Worm (Caenorhabditis elegans) whole organism, L1 larva: ENCODE data around the gene F25D1.3.
A peak's percentile ranks its signal among the peaks of the same experiment; 100 is the strongest.

Source experiments
- C04F5.9 ChIP-seq: sonication (generic microtip); optimal IDR thresholded peaks from 2 replicates; lab custom pipeline; 2016; ENCODE audit warnings: missing genetic modification characterization, missing compliant biosample characterization
- C34B4.2 ChIP-seq: sonication (generic microtip); optimal IDR thresholded peaks from 2 replicates; lab custom pipeline; 2017; ENCODE audit warnings: mild to moderate bottlenecking, missing genetic modification characterization, missing compliant biosample characterization
- F16B12.6 ChIP-seq: fragments of 150-350 bp; optimal IDR thresholded peaks from 2 replicates; lab custom pipeline; 2014; ENCODE audit warnings: missing biosample characterization, missing genetic modification characterization
- aha-1 ChIP-seq: fragments of 150-350 bp; optimal IDR thresholded peaks from 2 replicates; lab custom pipeline; 2014; ENCODE audit warnings: missing biosample characterization, missing genetic modification characterization
- ceh-63 ChIP-seq: fragments of 200-800 bp; sonication (Bioruptor generic); optimal IDR thresholded peaks from 2 replicates; lab custom pipeline; 2018; ENCODE audit warnings: mild to moderate bottlenecking, missing genetic modification characterization, missing compliant biosample characterization
- ceh-8 ChIP-seq: fragments of 200-800 bp; sonication (Bioruptor generic); optimal IDR thresholded peaks from 2 replicates; lab custom pipeline; 2018; ENCODE audit warnings: mild to moderate bottlenecking, missing genetic modification characterization, moderate library complexity, missing compliant biosample characterization
- ces-1 ChIP-seq: fragments of 150-350 bp; optimal IDR thresholded peaks from 2 replicates; lab custom pipeline; 2014; ENCODE audit warnings: missing biosample characterization, missing genetic modification reagents, missing genetic modification characterization
- dpl-1 ChIP-seq, 3 experiments: fragments of 150-350 bp in 2 of 3; sonication (generic microtip) in 1 of 3; optimal IDR thresholded peaks; 2 replicates each; lab custom pipeline; 2014 to 2017; ENCODE audit warnings: missing biosample characterization in 3 of 3, missing genetic modification characterization in 3 of 3, missing genetic modification reagents in 3 of 3
- dsc-1 ChIP-seq: sonication (generic microtip); optimal IDR thresholded peaks from 2 replicates; lab custom pipeline; 2016; ENCODE audit warnings: mild to moderate bottlenecking, missing genetic modification characterization, missing compliant biosample characterization
- efl-1 ChIP-seq, 4 experiments: fragments of 150-350 bp; optimal IDR thresholded peaks in 3 of 4; peaks in 1 of 4; 1 replicate in 1 of 4; 2 replicates in 3 of 4; lab custom pipeline; 2014; ENCODE audit warnings: missing biosample characterization in 2 of 4, missing genetic modification characterization in 2 of 4, missing genetic modification reagents in 2 of 4
- efl-3 ChIP-seq: fragments of 200-800 bp; sonication (Bioruptor generic); optimal IDR thresholded peaks from 2 replicates; lab custom pipeline; 2018; ENCODE audit warnings: mild to moderate bottlenecking, missing genetic modification characterization, missing compliant biosample characterization
- egl-13 ChIP-seq: sonication (generic microtip); optimal IDR thresholded peaks from 2 replicates; lab custom pipeline; 2016; ENCODE audit warnings: missing genotype, missing genetic modification reagents, missing genetic modification characterization, missing compliant biosample characterization
- elt-2 ChIP-seq: sonication (generic microtip); optimal IDR thresholded peaks from 2 replicates; lab custom pipeline; 2016; ENCODE audit warnings: missing genetic modification characterization, mild to moderate bottlenecking, inconsistent platforms, missing compliant biosample characterization, missing genetic modification reagents
- elt-3 ChIP-seq, 6 experiments: fragments of 150-350 bp in 1 of 6; sonication (generic microtip); optimal IDR thresholded peaks; 2 replicates each; lab custom pipeline; 2017 to 2018; ENCODE audit warnings: missing biosample characterization in 6 of 6, missing genetic modification characterization in 6 of 6, inconsistent platforms in 1 of 6
- ets-5 ChIP-seq: fragments of 200-800 bp; sonication (Bioruptor generic); IDR thresholded peaks from 2 replicates; pipeline ENCODE4 v1.3.6; 2022; ENCODE audit warnings: missing genetic modification characterization, missing compliant biosample characterization
- fkh-10 ChIP-seq: sonication (generic microtip); optimal IDR thresholded peaks from 2 replicates; lab custom pipeline; 2017; ENCODE audit warnings: missing biosample characterization, missing genetic modification reagents, missing genetic modification characterization
- fkh-8 ChIP-seq: sonication (generic microtip); optimal IDR thresholded peaks from 2 replicates; lab custom pipeline; 2016; ENCODE audit warnings: mild to moderate bottlenecking, missing genetic modification characterization, missing compliant biosample characterization
- fos-1 ChIP-seq: fragments of 150-350 bp; optimal IDR thresholded peaks from 2 replicates; lab custom pipeline; 2014; ENCODE audit warnings: missing biosample characterization, missing genetic modification characterization
- grh-1 ChIP-seq: fragments of 200-800 bp; sonication (Bioruptor generic); IDR thresholded peaks from 2 replicates; pipeline ENCODE4 v1.3.6; 2022; ENCODE audit warnings: missing genetic modification reagents, missing genetic modification characterization, missing compliant biosample characterization
- hlh-17 ChIP-seq: fragments of 200-800 bp; sonication (Bioruptor generic); optimal IDR thresholded peaks from 2 replicates; lab custom pipeline; 2018; ENCODE audit warnings: missing genetic modification characterization, mild to moderate bottlenecking, missing compliant biosample characterization, moderate library complexity, borderline replicate concordance
- hpl-2 ChIP-seq: fragments of 150-350 bp; optimal IDR thresholded peaks from 2 replicates; lab custom pipeline; 2014; ENCODE audit warnings: missing biosample characterization, missing genetic modification reagents, missing genetic modification characterization
- irx-1 ChIP-seq: sonication (generic microtip); optimal IDR thresholded peaks from 2 replicates; lab custom pipeline; 2016; ENCODE audit warnings: missing genetic modification characterization, missing compliant biosample characterization
- lin-13 ChIP-seq: fragments of 150-350 bp; optimal IDR thresholded peaks from 2 replicates; lab custom pipeline; 2014; ENCODE audit warnings: missing biosample characterization, missing genetic modification reagents, missing genetic modification characterization
- lin-14 ChIP-seq: fragments of 200-800 bp; sonication (Bioruptor generic); optimal IDR thresholded peaks from 2 replicates; lab custom pipeline; 2018; ENCODE audit warnings: mild to moderate bottlenecking, missing genetic modification characterization, moderate library complexity, missing compliant biosample characterization
- lin-15B ChIP-seq: fragments of 150-350 bp; sonication (generic microtip); optimal IDR thresholded peaks from 3 replicates; lab custom pipeline; 2014; ENCODE audit warnings: missing biosample characterization, missing genetic modification characterization
- lin-35 ChIP-seq, 2 experiments: fragments of 150-350 bp; optimal IDR thresholded peaks; 2 replicates each; lab custom pipeline; 2014; ENCODE audit warnings: missing biosample characterization in 2 of 2, missing genetic modification characterization in 2 of 2, missing genetic modification reagents in 2 of 2
- lsy-2 ChIP-seq, 2 experiments: fragments of 150-350 bp; optimal IDR thresholded peaks; 2 replicates each; lab custom pipeline; 2014; ENCODE audit warnings: missing biosample characterization in 2 of 2, missing genetic modification characterization in 2 of 2
- mab-9 ChIP-seq: fragments of 200-800 bp; sonication (Bioruptor generic); IDR thresholded peaks from 2 replicates; pipeline ENCODE4 v1.3.6; 2022; ENCODE audit warnings: missing genetic modification reagents, missing genetic modification characterization, missing compliant biosample characterization
- mdl-1 ChIP-seq, 2 experiments: fragments of 150-350 bp; optimal IDR thresholded peaks; 2 replicates each; lab custom pipeline; 2014 to 2017; ENCODE audit warnings: missing biosample characterization in 2 of 2, missing genetic modification characterization in 2 of 2, inconsistent platforms in 1 of 2
- mef-2 ChIP-seq: fragments of 150-350 bp; optimal IDR thresholded peaks from 2 replicates; lab custom pipeline; 2014; ENCODE audit warnings: missing biosample characterization, missing genetic modification characterization
- mep-1 ChIP-seq: fragments of 150-350 bp; optimal IDR thresholded peaks from 2 replicates; lab custom pipeline; 2014; ENCODE audit warnings: missing biosample characterization, missing genetic modification characterization
- nhr-12 ChIP-seq: sonication (generic microtip); optimal IDR thresholded peaks from 2 replicates; lab custom pipeline; 2017; ENCODE audit warnings: missing biosample characterization, missing genetic modification characterization
- nhr-19 ChIP-seq: fragments of 200-800 bp; sonication (Bioruptor generic); conservative IDR thresholded peaks from 2 replicates; pipeline ENCODE4 v1.3.6; 2022; ENCODE audit warnings: missing genetic modification characterization, missing compliant biosample characterization
- nhr-20 ChIP-seq: sonication (generic microtip); optimal IDR thresholded peaks from 2 replicates; lab custom pipeline; 2016; ENCODE audit warnings: mild to moderate bottlenecking, missing genetic modification characterization, missing compliant biosample characterization
- nhr-237 ChIP-seq: fragments of 150-350 bp; optimal IDR thresholded peaks from 2 replicates; lab custom pipeline; 2014; ENCODE audit warnings: missing biosample characterization, missing genetic modification characterization
- nhr-28 ChIP-seq: fragments of 150-350 bp; optimal IDR thresholded peaks from 2 replicates; lab custom pipeline; 2014; ENCODE audit warnings: missing biosample characterization, missing genetic modification characterization
- nhr-77 ChIP-seq: fragments of 150-350 bp; optimal IDR thresholded peaks from 2 replicates; lab custom pipeline; 2014; ENCODE audit warnings: missing biosample characterization, missing genetic modification characterization
- nhr-85 ChIP-seq: sonication (generic microtip); peaks from one replicate; lab custom pipeline; 2016; ENCODE audit warnings: missing genetic modification characterization, inconsistent platforms, missing compliant biosample characterization
- pag-3 ChIP-seq: sonication (generic microtip); optimal IDR thresholded peaks from 2 replicates; lab custom pipeline; 2017; ENCODE audit warnings: missing genetic modification characterization, mild to moderate bottlenecking, missing compliant biosample characterization, antibody characterized with exemption, borderline replicate concordance; ENCODE audit not compliant: insufficient read depth
- pax-3 ChIP-seq: fragments of 200-800 bp; sonication (Bioruptor generic); optimal IDR thresholded peaks from 2 replicates; lab custom pipeline; 2018; ENCODE audit warnings: mild to moderate bottlenecking, missing genetic modification characterization, moderate library complexity, missing compliant biosample characterization
- skn-1 ChIP-seq: fragments of 150-350 bp; optimal IDR thresholded peaks from 2 replicates; lab custom pipeline; 2014; ENCODE audit warnings: missing biosample characterization, missing genetic modification characterization
- snu-23 ChIP-seq: sonication (generic microtip); optimal IDR thresholded peaks from 2 replicates; lab custom pipeline; 2016; ENCODE audit warnings: missing genetic modification characterization, missing compliant biosample characterization
- sox-4 ChIP-seq: sonication (generic microtip); optimal IDR thresholded peaks from 2 replicates; lab custom pipeline; 2016; ENCODE audit warnings: missing genetic modification characterization, missing compliant biosample characterization
- sptf-1 ChIP-seq: fragments of 150-350 bp; optimal IDR thresholded peaks from 2 replicates; lab custom pipeline; 2014; ENCODE audit warnings: missing biosample characterization, missing genetic modification characterization
- sup-37 ChIP-seq: fragments of 200-800 bp; sonication (Bioruptor generic); optimal IDR thresholded peaks from 2 replicates; lab custom pipeline; 2018; ENCODE audit warnings: mild to moderate bottlenecking, missing genetic modification characterization, missing compliant biosample characterization
- swsn-7 ChIP-seq: sonication (generic microtip); optimal IDR thresholded peaks from 2 replicates; lab custom pipeline; 2016; ENCODE audit warnings: missing genetic modification characterization, missing compliant biosample characterization
- tbx-2 ChIP-seq: sonication (generic microtip); optimal IDR thresholded peaks from 2 replicates; lab custom pipeline; 2016; ENCODE audit warnings: missing genetic modification characterization, missing compliant biosample characterization
- unc-130 ChIP-seq: fragments of 150-350 bp; optimal IDR thresholded peaks from 2 replicates; lab custom pipeline; 2017; ENCODE audit warnings: missing biosample characterization, missing genetic modification characterization, inconsistent platforms
- unc-98 ChIP-seq: fragments of 200-800 bp; sonication (Bioruptor generic); IDR thresholded peaks from 2 replicates; pipeline ENCODE4 v1.3.6; 2022; ENCODE audit warnings: missing genetic modification characterization, missing compliant biosample characterization
- vab-15 ChIP-seq: sonication (generic microtip); optimal IDR thresholded peaks from 2 replicates; lab custom pipeline; 2017; ENCODE audit warnings: missing genotype, mild to moderate bottlenecking, missing genetic modification characterization, missing compliant biosample characterization
- xbp-1 ChIP-seq: sonication (generic microtip); optimal IDR thresholded peaks from 2 replicates; lab custom pipeline; 2016; ENCODE audit warnings: missing genetic modification characterization, missing compliant biosample characterization
- zag-1 ChIP-seq: fragments of 150-350 bp; optimal IDR thresholded peaks from 2 replicates; lab custom pipeline; 2014; ENCODE audit warnings: missing biosample characterization, missing genetic modification characterization
- ztf-4 ChIP-seq: fragments of 150-350 bp; optimal IDR thresholded peaks from 2 replicates; lab custom pipeline; 2014; ENCODE audit warnings: missing biosample characterization, missing genetic modification characterization

The F25D1.3 gene

ce11 chrV:10578938-10579337 is 50.4 kb downstream of the F25D1.3 start, which contains the start of the genes erh-1 and lpd-9 (continued):
- peak; percentile 80 for TF ChIP-seq snu-23 (GFP tag; lab: Kevin White, UChicago)
- peak; percentile 28 for TF ChIP-seq sox-4 (tag; lab: Kevin White, UChicago)
- TF ChIP-seq tbx-2 (tag; lab: Kevin White, UChicago), result peak; percentile 87
- peak; percentile 82 for TF ChIP-seq nhr-20
- peak; percentile 17 for TF ChIP-seq fkh-10 (GFP tag; lab: Kevin White, UChicago)
- peak; percentile 73 for TF ChIP-seq elt-2 (tag; lab: Kevin White, UChicago)
- no peak for TF ChIP-seq hpl-2 (GFP tag; lab: Kevin White, UChicago)
- peak; percentile 17 for TF ChIP-seq lin-13 (GFP tag; lab: Kevin White, UChicago)
- TF ChIP-seq lin-35 (GFP tag; optimal IDR thresholded peaks at IDR 0.05; lab: Kevin White, UChicago), result peak; percentile 73 to 87
- TF ChIP-seq swsn-7 (tag; lab: Kevin White, UChicago), result peak; percentile 87
- no peak for TF ChIP-seq ceh-63 (GFP tag; lab: Kevin White, UChicago)
- no peak for TF ChIP-seq mef-2
- no peak for TF ChIP-seq ces-1 (GFP tag; lab: Kevin White, UChicago)
- peak; percentile 55 for TF ChIP-seq fkh-8 (tag; lab: Kevin White, UChicago)
- peak; percentile 81 for TF ChIP-seq grh-1 (GFP tag; lab: Robert Waterston, UW)
- TF ChIP-seq F16B12.6, result peak; percentile 49
- TF ChIP-seq aha-1 (tag; lab: Kevin White, UChicago), result peak; percentile 30
- peak; percentile 75 to 83 (median 79) for TF ChIP-seq dpl-1 (GFP tag; optimal IDR thresholded peaks at IDR 0.05; lab: Kevin White, UChicago)
- peak; percentile 76 to 83 for TF ChIP-seq efl-1 (optimal IDR thresholded peaks at IDR 0.05; lab: Kevin White, UChicago)
- peak; percentile 77 to 98 for TF ChIP-seq efl-1 (GFP tag; optimal IDR thresholded peaks at IDR 0.05 in 1 of 2; lab: Kevin White, UChicago)
- no peak for TF ChIP-seq vab-15
- no peak for TF ChIP-seq lin-14 (GFP tag; lab: Kevin White, UChicago)
- TF ChIP-seq lin-15B, result peak; percentile 52
- TF ChIP-seq nhr-12 (tag; lab: Kevin White, UChicago), result no peak
- no peak for TF ChIP-seq sptf-1 (tag; lab: Kevin White, UChicago)
- TF ChIP-seq nhr-237 (tag; lab: Kevin White, UChicago), result no peak
- TF ChIP-seq mab-9 (GFP tag; lab: Robert Waterston, UW), result peak; percentile 76
- peak; percentile 78 to 86 for TF ChIP-seq lsy-2 (tag; optimal IDR thresholded peaks at IDR 0.05; lab: Kevin White, UChicago)
- TF ChIP-seq efl-3, result no peak
- TF ChIP-seq mep-1 (tag; lab: Kevin White, UChicago), result peak; percentile 90
- TF ChIP-seq mdl-1 (tag; optimal IDR thresholded peaks at IDR 0.05; lab: Kevin White, UChicago), result peak in 1 of 2 experiments; percentile 25
- no peak for TF ChIP-seq ztf-4 (tag; lab: Kevin White, UChicago)
- no peak for TF ChIP-seq nhr-28 (tag; lab: Kevin White, UChicago)
- TF ChIP-seq egl-13 (tag; lab: Kevin White, UChicago), result peak; percentile 75
- no peak for TF ChIP-seq fos-1 (tag; lab: Kevin White, UChicago)
- peak; percentile 70 for TF ChIP-seq irx-1
- TF ChIP-seq C04F5.9, result peak; percentile 53
- TF ChIP-seq ets-5, result no peak
- TF ChIP-seq unc-98 (GFP tag; lab: Robert Waterston, UW), result no peak
- TF ChIP-seq skn-1 (tag; lab: Kevin White, UChicago), result peak; percentile 74
- peak; percentile 88 for TF ChIP-seq dsc-1
- TF ChIP-seq zag-1, result no peak
- peak; percentile 22 for TF ChIP-seq unc-130
- TF ChIP-seq elt-3 (tag; optimal IDR thresholded peaks at IDR 0.05; lab: Kevin White, UChicago), result peak in 1 of 6 experiments; percentile 34
- no peak for TF ChIP-seq hlh-17
- peak; percentile 87 for TF ChIP-seq nhr-85
- TF ChIP-seq sup-37, result peak; percentile 39
- peak; percentile 67 for TF ChIP-seq nhr-77 (tag; lab: Kevin White, UChicago)
- TF ChIP-seq ceh-8 (GFP tag; lab: Kevin White, UChicago), result peak; percentile 51
- TF ChIP-seq pag-3 (tag; lab: Kevin White, UChicago), result peak; percentile 53
- TF ChIP-seq pax-3, result peak; percentile 19
- TF ChIP-seq xbp-1 (tag; lab: Kevin White, UChicago), result peak; percentile 85
- peak; percentile 85 for TF ChIP-seq nhr-19 (GFP tag; lab: Robert Waterston, UW)
- TF ChIP-seq C34B4.2 (tag; lab: Kevin White, UChicago), result no peak
